Worm (Caenorhabditis elegans) whole organism, L2 larva: ENCODE data around the gene C32B5.13.

Experiments
- aly-2 ChIP-seq: fragments of 150-350 bp; optimal IDR thresholded peaks from 2 replicates; lab custom pipeline; 2014; ENCODE audit warnings: missing biosample characterization, missing genetic modification characterization
- ama-1 ChIP-seq: fragments of 150-350 bp; optimal IDR thresholded peaks from 2 replicates; lab custom pipeline; 2018; ENCODE audit warnings: inconsistent platforms
- egl-27 ChIP-seq: sonication (generic microtip); optimal IDR thresholded peaks from 3 replicates; lab custom pipeline; 2017; ENCODE audit warnings: missing biosample characterization, missing genetic modification reagents, missing genetic modification characterization
- elt-1 ChIP-seq: fragments of 150-350 bp; optimal IDR thresholded peaks from 2 replicates; lab custom pipeline; 2014; ENCODE audit warnings: missing biosample characterization, missing genetic modification characterization
- lin-11 ChIP-seq: fragments of 150-350 bp; sonication (generic microtip); optimal IDR thresholded peaks from 2 replicates; lab custom pipeline; 2014; ENCODE audit warnings: missing biosample characterization, missing genetic modification characterization, inconsistent platforms, mixed read lengths
- lin-13 ChIP-seq: fragments of 150-350 bp; optimal IDR thresholded peaks from 2 replicates; lab custom pipeline; 2014; ENCODE audit warnings: missing biosample characterization, missing genetic modification reagents, missing genetic modification characterization
- nhr-237 ChIP-seq: fragments of 150-350 bp; optimal IDR thresholded peaks from 2 replicates; lab custom pipeline; 2014; ENCODE audit warnings: missing biosample characterization, missing genetic modification characterization
- nhr-77 ChIP-seq: fragments of 150-350 bp; optimal IDR thresholded peaks from 2 replicates; lab custom pipeline; 2014; ENCODE audit warnings: missing biosample characterization, missing genetic modification characterization
- sma-3 ChIP-seq: sonication (generic microtip); optimal IDR thresholded peaks from 2 replicates; lab custom pipeline; 2016; ENCODE audit warnings: missing genetic modification reagents, missing genetic modification characterization, missing compliant biosample characterization
- snpc-4 ChIP-seq: fragments of 150-350 bp; optimal IDR thresholded peaks from 2 replicates; lab custom pipeline; 2014; ENCODE audit warnings: missing biosample characterization, missing genetic modification characterization
- unc-62 ChIP-seq: fragments of 150-350 bp; optimal IDR thresholded peaks from 2 replicates; lab custom pipeline; 2014; ENCODE audit warnings: missing biosample characterization, missing genetic modification reagents, missing genetic modification characterization
- ztf-4 ChIP-seq: fragments of 150-350 bp; optimal IDR thresholded peaks from 2 replicates; lab custom pipeline; 2014; ENCODE audit warnings: missing biosample characterization, missing genetic modification characterization

ce11 chrII:999493-999892 lies 37.6 kb upstream of the C32B5.13 start, which contains the start of gene fbxb-29:
- TF ChIP-seq elt-1 (tag; lab: Kevin White, UChicago) = no peak
- no peak for TF ChIP-seq nhr-237 (tag; lab: Kevin White, UChicago)
- no peak for TF ChIP-seq aly-2 (tag; lab: Kevin White, UChicago)
- no peak for TF ChIP-seq unc-62 (GFP tag; lab: Kevin White, UChicago)
- no peak for TF ChIP-seq lin-13 (GFP tag; lab: Kevin White, UChicago)
- TF ChIP-seq ama-1 (lab: Kevin White, UChicago) = no peak
- TF ChIP-seq sma-3 = no peak
- TF ChIP-seq nhr-77 (tag; lab: Kevin White, UChicago) = no peak
- no peak for TF ChIP-seq snpc-4 (tag; lab: Kevin White, UChicago)
- no peak for TF ChIP-seq egl-27 (tag; lab: Kevin White, UChicago)
- no peak for TF ChIP-seq ztf-4 (tag; lab: Kevin White, UChicago)
- TF ChIP-seq lin-11 (tag; lab: Kevin White, UChicago) = no peak
